Worm (Caenorhabditis elegans): ENCODE results near the gene clc-20.

Gene clc-20

ce11 chrIII:832855-833504 is 39.4 kb upstream of the clc-20 start, which contains the start of gene zip-2 (continued):
- TF ChIP-seq ceh-82 (tag; optimal IDR thresholded peaks at IDR 0.05): peak; percentile 8
- TF ChIP-seq R02D3.7 (tag; optimal IDR thresholded peaks at IDR 0.05): no peak

DNA sequence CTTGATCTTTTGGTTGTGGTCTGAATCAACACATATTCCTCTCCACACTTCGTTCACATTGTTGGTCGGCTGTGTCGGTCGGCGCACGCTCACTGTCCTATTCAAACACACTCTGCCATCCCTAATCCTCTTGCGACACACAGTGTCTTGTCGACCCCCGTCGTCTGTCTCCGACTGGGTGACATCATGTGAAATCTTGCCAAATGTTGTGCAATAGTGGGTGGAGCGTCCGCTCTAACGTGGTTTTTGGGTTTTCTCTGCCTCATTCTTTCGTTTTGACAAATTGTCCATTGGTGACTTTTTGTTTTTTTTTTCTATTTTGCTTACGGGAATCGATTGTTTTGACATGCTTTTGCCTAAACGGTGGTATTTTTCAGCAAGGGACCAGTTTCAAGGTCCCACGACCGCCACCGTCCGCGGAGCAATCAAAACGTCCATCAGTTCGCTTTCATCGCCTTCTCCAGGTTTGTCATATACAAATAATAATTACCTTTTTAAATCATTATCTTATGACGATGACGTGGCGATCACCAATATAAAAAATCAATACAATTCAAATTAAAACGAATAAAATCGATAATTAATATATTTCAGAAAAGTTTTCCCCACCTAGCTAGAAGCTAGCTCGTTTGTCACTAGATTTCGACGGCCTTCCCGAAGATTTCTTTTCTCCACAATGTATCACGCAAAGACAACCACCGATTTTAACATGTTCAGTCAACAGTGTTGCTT is 38.5 kb upstream of the clc-20 start:
- no peak for TF ChIP-seq nhr-67 (tag; optimal IDR thresholded peaks at IDR 0.05)
- peak; percentile 67 for TF ChIP-seq snpc-4 (tag; optimal IDR thresholded peaks at IDR 0.05)
- TF ChIP-seq nhr-43 (tag; optimal IDR thresholded peaks at IDR 0.05; ENCODE audit: poor library complexity, severe bottlenecking): peak; percentile 88
- peak; percentile 33 for TF ChIP-seq unc-62 (GFP tag; optimal IDR thresholded peaks at IDR 0.05)
- no peak for TF ChIP-seq ceh-82 (tag; optimal IDR thresholded peaks at IDR 0.05)
- peak; percentile 67 for TF ChIP-seq ztf-4 (tag; optimal IDR thresholded peaks at IDR 0.05)
- peak; percentile 94 for TF ChIP-seq nhr-23 (tag; optimal IDR thresholded peaks at IDR 0.05)
- TF ChIP-seq hmg-11 (tag; optimal IDR thresholded peaks at IDR 0.05): peak; percentile 97
- peak; percentile 83 for TF ChIP-seq egl-5 (tag; optimal IDR thresholded peaks at IDR 0.05)
- TF ChIP-seq ZK546.5 (tag; optimal IDR thresholded peaks at IDR 0.05): no peak
- TF ChIP-seq jun-1 (tag; optimal IDR thresholded peaks at IDR 0.05): peak; percentile 92
- TF ChIP-seq lin-15B (tag; optimal IDR thresholded peaks at IDR 0.05): peak; percentile 69
- TF ChIP-seq nhr-11 (tag; optimal IDR thresholded peaks at IDR 0.05): peak; percentile 82
- no peak for TF ChIP-seq nhr-28 (tag; optimal IDR thresholded peaks at IDR 0.05)
- TF ChIP-seq nhr-76 (tag; optimal IDR thresholded peaks at IDR 0.05): no peak
- TF ChIP-seq pqm-1 (tag; optimal IDR thresholded peaks at IDR 0.05): peak; percentile 91
- TF ChIP-seq daf-12 (tag; optimal IDR thresholded peaks at IDR 0.05): no peak
- peak; percentile 97 for TF ChIP-seq lin-39 (tag; optimal IDR thresholded peaks at IDR 0.05)
- peak; percentile 81 for TF ChIP-seq tbx-2 (tag; optimal IDR thresholded peaks at IDR 0.05)
- no peak for TF ChIP-seq ceh-9 (tag; optimal IDR thresholded peaks at IDR 0.05)
- TF ChIP-seq nhr-77 (tag; optimal IDR thresholded peaks at IDR 0.05): peak; percentile 21
- no peak for TF ChIP-seq nhr-237 (tag; optimal IDR thresholded peaks at IDR 0.05)
- TF ChIP-seq nhr-12 (tag; optimal IDR thresholded peaks at IDR 0.05): no peak
- peak; percentile 88 for TF ChIP-seq lsy-12 (tag; optimal IDR thresholded peaks at IDR 0.05)
- TF ChIP-seq sea-2 (GFP tag; optimal IDR thresholded peaks at IDR 0.05): peak; percentile 49
- TF ChIP-seq skn-1 (tag; optimal IDR thresholded peaks at IDR 0.05): peak; percentile 81
- TF ChIP-seq egl-27 (tag; optimal IDR thresholded peaks at IDR 0.05): peak; percentile 48
- TF ChIP-seq aly-2 (tag; optimal IDR thresholded peaks at IDR 0.05): no peak
- TF ChIP-seq fos-1 (tag; optimal IDR thresholded peaks at IDR 0.05): peak; percentile 91
- TF ChIP-seq mdl-1 (tag; optimal IDR thresholded peaks at IDR 0.05): peak; percentile 82
- peak; percentile 98 for TF ChIP-seq nhr-25 (tag; optimal IDR thresholded peaks at IDR 0.05)
- peak; percentile 96 for TF ChIP-seq fkh-10 (GFP tag; optimal IDR thresholded peaks at IDR 0.05)
- TF ChIP-seq unc-39 (tag; optimal IDR thresholded peaks at IDR 0.05): no peak
- TF ChIP-seq ama-1 (optimal IDR thresholded peaks at IDR 0.05): peak; percentile 93
- peak; percentile 25 for TF ChIP-seq zag-1 (tag; optimal IDR thresholded peaks at IDR 0.05)
- peak; percentile 67 for TF ChIP-seq elt-1 (tag; optimal IDR thresholded peaks at IDR 0.05)
- TF ChIP-seq R02D3.7 (tag; optimal IDR thresholded peaks at IDR 0.05): peak; percentile 77
- TF ChIP-seq nfya-1 (tag; optimal IDR thresholded peaks at IDR 0.05; ENCODE audit: insufficient read depth): peak; percentile 96
- peak in 2 of 3 experiments; percentile 7 to 53 for TF ChIP-seq elt-3 (tag; optimal IDR thresholded peaks at IDR 0.05)
- peak; percentile 93 for TF ChIP-seq ceh-28 (tag; optimal IDR thresholded peaks at IDR 0.05)
- peak; percentile 98 for TF ChIP-seq pha-4 (tag; optimal IDR thresholded peaks at IDR 0.05)
- TF ChIP-seq eor-1 (tag; optimal IDR thresholded peaks at IDR 0.05): no peak
- peak; percentile 85 for TF ChIP-seq elt-2 (tag; optimal IDR thresholded peaks at IDR 0.05)
- TF ChIP-seq ztf-11 (tag; optimal IDR thresholded peaks at IDR 0.05): no peak
- peak; percentile 8 for TF ChIP-seq mml-1 (tag; optimal IDR thresholded peaks at IDR 0.05)
- no peak for TF ChIP-seq ceh-16 (tag; optimal IDR thresholded peaks at IDR 0.05)
- TF ChIP-seq fkh-2 (tag; optimal IDR thresholded peaks at IDR 0.05): no peak
